Worm (Caenorhabditis elegans) whole organism, young adult: ENCODE data around the gene cnc-4.

Source experiments
- C06A6.2 ChIP-seq: fragments of 200-800 bp; sonication (Bioruptor generic); conservative IDR thresholded peaks from 2 replicates; pipeline ENCODE4 v1.3.6; 2022; ENCODE audit warnings: missing genetic modification characterization, missing compliant biosample characterization
- F22D6.2 ChIP-seq: sonication (generic microtip); optimal IDR thresholded peaks from 2 replicates; lab custom pipeline; 2016; ENCODE audit warnings: mild to moderate bottlenecking, missing genetic modification characterization, missing compliant biosample characterization
- F37B4.10 ChIP-seq: fragments of 200-800 bp; sonication (Bioruptor generic); IDR thresholded peaks from 2 replicates; pipeline ENCODE4 v1.3.6; 2022; ENCODE audit warnings: missing genetic modification characterization, missing compliant biosample characterization
- F52B5.7 ChIP-seq: sonication (generic microtip); optimal IDR thresholded peaks from 2 replicates; lab custom pipeline; 2016; ENCODE audit warnings: mild to moderate bottlenecking, missing genetic modification characterization, missing compliant biosample characterization
- K12H6.12 ChIP-seq: fragments of 200-800 bp; sonication (Bioruptor generic); optimal IDR thresholded peaks from 2 replicates; lab custom pipeline; 2018; ENCODE audit warnings: mild to moderate bottlenecking, missing genetic modification characterization, missing compliant biosample characterization
- Y53F4B.3 ChIP-seq: fragments of 200-800 bp; sonication (Bioruptor generic); IDR thresholded peaks from 2 replicates; pipeline ENCODE4 v1.3.6; 2022; ENCODE audit warnings: missing genetic modification reagents, missing genetic modification characterization, missing compliant biosample characterization
- ama-1 ChIP-seq, 3 experiments: fragments of 150-350 bp in 1 of 3; sonication (generic microtip) in 2 of 3; optimal IDR thresholded peaks; 2 replicates each; lab custom pipeline; 2014 to 2018; ENCODE audit warnings: missing biosample characterization in 2 of 3, missing genetic modification characterization in 2 of 3, missing genetic modification reagents in 2 of 3
- attf-5 ChIP-seq: fragments of 200-800 bp; sonication (Bioruptor generic); optimal IDR thresholded peaks from 2 replicates; lab custom pipeline; 2018; ENCODE audit warnings: mild to moderate bottlenecking, missing genetic modification characterization, missing compliant biosample characterization
- bed-1 ChIP-seq: fragments of 200-800 bp; sonication (Bioruptor generic); IDR thresholded peaks from 2 replicates; pipeline ENCODE4 v1.3.6; 2022; ENCODE audit warnings: missing genetic modification reagents, missing genetic modification characterization, missing compliant biosample characterization
- ccch-3 ChIP-seq: fragments of 200-800 bp; sonication (Bioruptor generic); optimal IDR thresholded peaks from 2 replicates; lab custom pipeline; 2018; ENCODE audit warnings: mild to moderate bottlenecking, missing genetic modification characterization, missing compliant biosample characterization
- cebp-1 ChIP-seq, 2 experiments: fragments of 200-800 bp in 1 of 2; sonication (Bioruptor generic) in 1 of 2; sonication (generic microtip) in 1 of 2; IDR thresholded peaks in 1 of 2; optimal IDR thresholded peaks in 1 of 2; 2 replicates each; pipeline versions ENCODE4 v1.3.6 to Lab custom; 2017 to 2022; ENCODE audit warnings: missing compliant biosample characterization in 2 of 2, missing genetic modification characterization in 2 of 2, mild to moderate bottlenecking in 1 of 2, missing genetic modification reagents in 1 of 2, moderate library complexity in 1 of 2
- ceh-100 ChIP-seq: fragments of 200-800 bp; sonication (Bioruptor generic); IDR thresholded peaks from 2 replicates; pipeline ENCODE4 v1.3.6; 2022; ENCODE audit warnings: missing genetic modification reagents, missing genetic modification characterization, missing compliant biosample characterization
- ceh-27 ChIP-seq: fragments of 200-800 bp; sonication (Bioruptor generic); optimal IDR thresholded peaks from 2 replicates; lab custom pipeline; 2018; ENCODE audit warnings: mild to moderate bottlenecking, missing genetic modification characterization, moderate library complexity, missing compliant biosample characterization
- ceh-91 ChIP-seq: fragments of 200-800 bp; sonication (Bioruptor generic); IDR thresholded peaks from 2 replicates; pipeline ENCODE4 v1.3.6; 2022; ENCODE audit warnings: missing genetic modification reagents, missing genetic modification characterization, missing compliant biosample characterization
- egrh-3 ChIP-seq: fragments of 200-800 bp; sonication (Bioruptor generic); IDR thresholded peaks from 2 replicates; pipeline ENCODE4 v1.3.6; 2022; ENCODE audit warnings: missing genetic modification reagents, missing genetic modification characterization, missing compliant biosample characterization
- fkh-3 ChIP-seq: sonication (generic microtip); optimal IDR thresholded peaks from 2 replicates; lab custom pipeline; 2016; ENCODE audit warnings: mild to moderate bottlenecking, missing genetic modification characterization, missing compliant biosample characterization
- hmg-1.2 ChIP-seq: fragments of 200-800 bp; sonication (Bioruptor generic); IDR thresholded peaks from 2 replicates; pipeline ENCODE4 v1.3.6; 2022; ENCODE audit warnings: missing genetic modification reagents, missing genetic modification characterization, missing compliant biosample characterization
- hsf-1 ChIP-seq: fragments of 200-800 bp; sonication (Bioruptor generic); IDR thresholded peaks from 2 replicates; pipeline ENCODE4 v1.3.6; 2022; ENCODE audit warnings: missing genetic modification reagents, missing genetic modification characterization, missing compliant biosample characterization
- let-607 ChIP-seq, 2 experiments: fragments of 200-800 bp in 1 of 2; sonication (Bioruptor generic) in 1 of 2; sonication (generic microtip) in 1 of 2; optimal IDR thresholded peaks; 2 replicates each; lab custom pipeline; 2016 to 2018; ENCODE audit warnings: mild to moderate bottlenecking in 2 of 2, missing compliant biosample characterization in 2 of 2, missing genetic modification characterization in 2 of 2, moderate library complexity in 2 of 2, missing genotype in 1 of 2
- lin-35 ChIP-seq, 3 experiments: fragments of 150-350 bp in 2 of 3; sonication (generic microtip) in 1 of 3; optimal IDR thresholded peaks; 2 replicates each; lab custom pipeline; 2014 to 2018; ENCODE audit warnings: missing biosample characterization in 3 of 3, missing genetic modification characterization in 3 of 3, missing genetic modification reagents in 3 of 3
- lin-40 ChIP-seq: sonication (generic microtip); optimal IDR thresholded peaks from 2 replicates; lab custom pipeline; 2016; ENCODE audit warnings: missing genetic modification characterization, mild to moderate bottlenecking, missing compliant biosample characterization, missing genotype, missing genetic modification reagents
- lir-1 ChIP-seq: fragments of 200-800 bp; sonication (Bioruptor generic); conservative IDR thresholded peaks from 2 replicates; pipeline ENCODE4 v1.3.6; 2022; ENCODE audit warnings: missing genetic modification reagents, missing genetic modification characterization, missing compliant biosample characterization
- madf-3 ChIP-seq: fragments of 200-800 bp; sonication (Bioruptor generic); IDR thresholded peaks from 2 replicates; pipeline ENCODE4 v1.3.6; 2022; ENCODE audit warnings: missing genetic modification reagents, missing genetic modification characterization, missing compliant biosample characterization
- mcd-1 ChIP-seq: fragments of 200-800 bp; sonication (Bioruptor generic); IDR thresholded peaks from 2 replicates; pipeline ENCODE4 v1.3.6; 2022; ENCODE audit warnings: missing genetic modification reagents, missing genetic modification characterization, missing compliant biosample characterization
- nfya-1 ChIP-seq: sonication (generic microtip); optimal IDR thresholded peaks from 2 replicates; lab custom pipeline; 2017; ENCODE audit warnings: antibody characterized with exemption, missing compliant biosample characterization, missing genetic modification characterization, borderline replicate concordance; ENCODE audit not compliant: insufficient read depth
- nhr-80 ChIP-seq: sonication (generic microtip); optimal IDR thresholded peaks from 2 replicates; lab custom pipeline; 2016; ENCODE audit warnings: missing genetic modification characterization, missing compliant biosample characterization
- nhr-90 ChIP-seq: sonication (generic microtip); optimal IDR thresholded peaks from 2 replicates; lab custom pipeline; 2016; ENCODE audit warnings: missing genotype, mild to moderate bottlenecking, missing genetic modification characterization, missing compliant biosample characterization
- rcor-1 ChIP-seq: fragments of 200-800 bp; sonication (Bioruptor generic); IDR thresholded peaks from 2 replicates; pipeline ENCODE4 v1.3.6; 2022; ENCODE audit warnings: missing genetic modification reagents, missing genetic modification characterization, missing compliant biosample characterization
- repo-1 ChIP-seq: sonication (generic microtip); optimal IDR thresholded peaks from 2 replicates; lab custom pipeline; 2017; ENCODE audit warnings: mild to moderate bottlenecking, missing genetic modification characterization, missing compliant biosample characterization
- sea-2 ChIP-seq: fragments of 200-800 bp; sonication (Bioruptor generic); IDR thresholded peaks from 2 replicates; pipeline ENCODE4 v1.3.6; 2022; ENCODE audit warnings: missing genetic modification characterization, missing compliant biosample characterization
- snpc-1.1 ChIP-seq: sonication (generic microtip); optimal IDR thresholded peaks from 2 replicates; lab custom pipeline; 2017; ENCODE audit warnings: missing genetic modification characterization, mild to moderate bottlenecking, missing compliant biosample characterization, antibody characterized with exemption, moderate library complexity, missing genotype, missing genetic modification reagents; ENCODE audit not compliant: insufficient read depth

The cnc-4 gene

ce11 chrV:1465932-1466331 lies 18.9 kb downstream of the cnc-4 start (continued):
- TF ChIP-seq ceh-100 (GFP tag; lab: Robert Waterston, UW) (no peak), C06A6.2 (GFP tag; lab: Robert Waterston, UW) (no peak), hsf-1 (GFP tag; lab: Robert Waterston, UW) (no peak; the same call in 1 of the 2 replicates), nfya-1 (tag; lab: Kevin White, UChicago) (no peak), snpc-1.1 (tag; lab: Kevin White, UChicago) (no peak), let-607 (tag; optimal IDR thresholded peaks at IDR 0.05; lab: Kevin White, UChicago) (no peak), fkh-3 (tag; lab: Kevin White, UChicago) (peak; percentile 39)

ce11 chrV:1466949-1467348 lies 20.0 kb downstream of the cnc-4 start:
- TF ChIP-seq madf-3 (GFP tag; lab: Robert Waterston, UW): no peak
- peak; percentile 58 for TF ChIP-seq attf-5 (GFP tag; lab: Kevin White, UChicago)
- peak; percentile 34; the same call in 1 of the 2 replicates for TF ChIP-seq hmg-1.2 (GFP tag; lab: Robert Waterston, UW)
- TF ChIP-seq nhr-80: peak; percentile 43
- TF ChIP-seq cebp-1 (GFP tag; IDR thresholded peaks at IDR 0.05; lab: Robert Waterston, UW): no peak
- TF ChIP-seq cebp-1 (tag; optimal IDR thresholded peaks at IDR 0.05; lab: Kevin White, UChicago): peak; percentile 65
- TF ChIP-seq F22D6.2: no peak

DNA sequence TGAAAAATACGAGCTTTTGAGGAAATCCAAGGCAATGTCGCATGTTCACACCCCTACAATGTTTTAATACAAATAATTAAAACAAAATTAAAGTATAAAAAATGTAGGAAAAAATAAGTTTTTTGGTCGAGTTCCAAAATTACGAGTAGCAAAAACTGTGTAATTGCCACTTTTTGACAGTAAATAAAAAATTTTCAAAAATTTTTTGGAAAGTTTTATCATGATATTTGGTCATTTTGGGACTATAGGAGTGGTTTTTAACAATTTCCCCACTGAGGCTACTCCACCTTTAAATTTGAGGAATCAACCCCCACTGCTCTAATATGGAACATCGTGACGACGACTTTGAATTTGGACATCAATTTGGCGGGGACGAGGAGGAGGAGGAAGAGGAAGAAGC lies 20.4 kb downstream of the cnc-4 start, which contains the start of gene gid-8:
TSS of gene gid-8 (plus strand) at position 301 of the 400 bp plus-strand sequence.
- TF ChIP-seq ceh-27 (GFP tag; lab: Kevin White, UChicago): no peak
- TF ChIP-seq K12H6.12 (tag; lab: Kevin White, UChicago): no peak
- no peak for TF ChIP-seq snpc-1.1 (tag; lab: Kevin White, UChicago)

ce11 chrV:1468905-1469304 lies 21.9 kb downstream of the cnc-4 start:
- TF ChIP-seq Y53F4B.3 (no peak), hmg-1.2 (GFP tag; lab: Robert Waterston, UW) (no peak), rcor-1 (GFP tag; lab: Robert Waterston, UW) (no peak), lir-1 (GFP tag; lab: Robert Waterston, UW) (no peak), lin-40 (tag; lab: Kevin White, UChicago) (no peak), F37B4.10 (no peak), repo-1 (tag; lab: Kevin White, UChicago) (no peak), egrh-3 (GFP tag; lab: Robert Waterston, UW) (no peak), sea-2 (no peak), F52B5.7 (no peak), bed-1 (GFP tag; lab: Robert Waterston, UW) (no peak), nhr-90 (tag; lab: Kevin White, UChicago) (no peak), ccch-3 (GFP tag; lab: Kevin White, UChicago) (no peak), C06A6.2 (GFP tag; lab: Robert Waterston, UW) (no peak), fkh-3 (tag; lab: Kevin White, UChicago) (no peak), ama-1 (optimal IDR thresholded peaks at IDR 0.05; lab: Kevin White, UChicago) (no peak), ama-1 (GFP tag; optimal IDR thresholded peaks at IDR 0.05; lab: Kevin White, UChicago) (no peak), lin-35 (GFP tag; optimal IDR thresholded peaks at IDR 0.05; lab: Kevin White, UChicago) (no peak), mcd-1 (no peak), ceh-91 (GFP tag; lab: Robert Waterston, UW) (no peak)
